Worm (Caenorhabditis elegans) whole organism, L4 larva: ENCODE data around the gene T05B4.10.

Experiments used
- D1046.2 ChIP-seq: fragments of 200-800 bp; sonication (Bioruptor generic); IDR thresholded peaks from 2 replicates; pipeline ENCODE4 v1.3.6; 2022; ENCODE audit warnings: missing genetic modification characterization, missing compliant biosample characterization
- F44E2.7 ChIP-seq: fragments of 200-800 bp; sonication (Bioruptor generic); IDR thresholded peaks from 2 replicates; pipeline ENCODE4 v2.1.2; 2022; ENCODE audit warnings: missing genetic modification characterization, missing compliant biosample characterization
- F49E8.2 ChIP-seq: sonication (generic microtip); optimal IDR thresholded peaks from 2 replicates; lab custom pipeline; 2016; ENCODE audit warnings: missing compliant biosample characterization, mild to moderate bottlenecking, missing genetic modification characterization, borderline replicate concordance
- Y5F2A.4 ChIP-seq: fragments of 200-800 bp; sonication (Bioruptor generic); optimal IDR thresholded peaks from 2 replicates; lab custom pipeline; 2018; ENCODE audit warnings: mild to moderate bottlenecking, missing genetic modification characterization, missing compliant biosample characterization
- aha-1 ChIP-seq: fragments of 150-350 bp; peaks from one replicate; lab custom pipeline; 2014; ENCODE audit warnings: missing biosample characterization, missing genetic modification characterization
- attf-4 ChIP-seq: sonication (generic microtip); optimal IDR thresholded peaks from 3 replicates; lab custom pipeline; 2017; ENCODE audit warnings: missing biosample characterization, missing genetic modification characterization
- ceh-32 ChIP-seq: sonication (generic microtip); optimal IDR thresholded peaks from 2 replicates; lab custom pipeline; 2016; ENCODE audit warnings: mild to moderate bottlenecking, missing genetic modification characterization, missing compliant biosample characterization; ENCODE audit not compliant: poor library complexity
- ceh-62 ChIP-seq: sonication (generic microtip); optimal IDR thresholded peaks from 2 replicates; lab custom pipeline; 2017; ENCODE audit warnings: missing biosample characterization, missing genetic modification characterization
- ces-1 ChIP-seq: fragments of 150-350 bp; sonication (generic microtip); optimal IDR thresholded peaks from 4 replicates; lab custom pipeline; 2014; ENCODE audit warnings: missing biosample characterization, missing genetic modification reagents, missing genetic modification characterization
- daf-16 ChIP-seq, 3 experiments: sonication (generic microtip); optimal IDR thresholded peaks; 2 replicates each; lab custom pipeline; 2016 to 2017; ENCODE audit warnings: missing genetic modification characterization in 3 of 3, missing genetic modification reagents in 3 of 3, mild to moderate bottlenecking in 2 of 3, missing compliant biosample characterization in 2 of 3, missing biosample characterization in 1 of 3, moderate library complexity in 1 of 3
- daf-19 ChIP-seq: fragments of 200-800 bp; sonication (Bioruptor generic); conservative IDR thresholded peaks from 2 replicates; pipeline ENCODE4 v1.3.6; 2022; ENCODE audit warnings: missing genetic modification characterization, missing compliant biosample characterization
- dmd-9 ChIP-seq: fragments of 200-800 bp; sonication (Bioruptor generic); IDR thresholded peaks from 2 replicates; pipeline ENCODE4 v1.3.6; 2022; ENCODE audit warnings: missing genetic modification reagents, missing genetic modification characterization, missing compliant biosample characterization
- dpl-1 ChIP-seq: fragments of 150-350 bp; optimal IDR thresholded peaks from 2 replicates; lab custom pipeline; 2014; ENCODE audit warnings: missing biosample characterization, missing genetic modification reagents, missing genetic modification characterization
- duxl-1 ChIP-seq: sonication (generic microtip); optimal IDR thresholded peaks from 2 replicates; lab custom pipeline; 2016; ENCODE audit warnings: mild to moderate bottlenecking, missing genetic modification characterization, moderate library complexity, missing compliant biosample characterization; ENCODE audit not compliant: poor library complexity
- egl-27 ChIP-seq: sonication (generic microtip); optimal IDR thresholded peaks from 3 replicates; lab custom pipeline; 2017; ENCODE audit warnings: missing biosample characterization, missing genetic modification reagents, missing genetic modification characterization
- egl-43 ChIP-seq: fragments of 200-800 bp; sonication (Bioruptor generic); IDR thresholded peaks from 2 replicates; pipeline ENCODE4 v1.3.6; 2022; ENCODE audit warnings: missing genetic modification reagents, missing genetic modification characterization, missing compliant biosample characterization
- fkh-10 ChIP-seq: fragments of 150-350 bp; optimal IDR thresholded peaks from 2 replicates; lab custom pipeline; 2014; ENCODE audit warnings: missing biosample characterization, missing genetic modification reagents, missing genetic modification characterization
- fos-1 ChIP-seq: fragments of 150-350 bp; optimal IDR thresholded peaks from 2 replicates; lab custom pipeline; 2014; ENCODE audit warnings: missing biosample characterization, missing genetic modification characterization
- hlh-11 ChIP-seq: fragments of 200-800 bp; sonication (Bioruptor generic); optimal IDR thresholded peaks from 2 replicates; lab custom pipeline; 2018; ENCODE audit warnings: mild to moderate bottlenecking, missing genetic modification characterization, missing compliant biosample characterization
- hlh-30 ChIP-seq: sonication (generic microtip); optimal IDR thresholded peaks from 2 replicates; lab custom pipeline; 2017; ENCODE audit warnings: antibody characterized with exemption, mild to moderate bottlenecking, missing genetic modification characterization, missing compliant biosample characterization; ENCODE audit not compliant: insufficient read depth
- madf-9 ChIP-seq: fragments of 200-800 bp; sonication (Bioruptor generic); conservative IDR thresholded peaks from 2 replicates; pipeline ENCODE4 v1.3.6; 2022; ENCODE audit warnings: missing genetic modification reagents, missing genetic modification characterization, missing compliant biosample characterization
- mxl-2 ChIP-seq: fragments of 200-800 bp; sonication (Bioruptor generic); conservative IDR thresholded peaks from 2 replicates; pipeline ENCODE4 v1.3.6; 2022; ENCODE audit warnings: missing genetic modification reagents, missing genetic modification characterization, missing compliant biosample characterization
- mxl-3 ChIP-seq: fragments of 200-800 bp; sonication (Bioruptor generic); optimal IDR thresholded peaks from 2 replicates; lab custom pipeline; 2018; ENCODE audit warnings: mild to moderate bottlenecking, missing genetic modification characterization, missing compliant biosample characterization
- nhr-11 ChIP-seq: fragments of 150-350 bp; optimal IDR thresholded peaks from 2 replicates; lab custom pipeline; 2014; ENCODE audit warnings: missing biosample characterization, missing genetic modification characterization
- nhr-25 ChIP-seq: sonication (generic microtip); optimal IDR thresholded peaks from 2 replicates; lab custom pipeline; 2017; ENCODE audit warnings: missing genetic modification characterization, mild to moderate bottlenecking, missing compliant biosample characterization, antibody characterized with exemption, moderate library complexity, borderline replicate concordance; ENCODE audit not compliant: insufficient read depth
- nhr-28 ChIP-seq: fragments of 150-350 bp; optimal IDR thresholded peaks from 2 replicates; lab custom pipeline; 2014; ENCODE audit warnings: missing biosample characterization, missing genetic modification characterization
- nhr-41 ChIP-seq: fragments of 200-800 bp; sonication (Bioruptor generic); IDR thresholded peaks from 2 replicates; pipeline ENCODE4 v1.3.6; 2022; ENCODE audit warnings: missing genetic modification reagents, missing genetic modification characterization, missing compliant biosample characterization
- nhr-77 ChIP-seq: fragments of 150-350 bp; optimal IDR thresholded peaks from 2 replicates; lab custom pipeline; 2014; ENCODE audit warnings: missing biosample characterization, missing genetic modification characterization
- pha-4 ChIP-seq, 2 experiments: fragments of 150-350 bp in 1 of 2; fragments of 200-800 bp in 1 of 2; sonication (Bioruptor generic) in 1 of 2; IDR thresholded peaks in 1 of 2; optimal IDR thresholded peaks in 1 of 2; 2 replicates each; pipeline versions ENCODE4 v1.3.6 to Lab custom; 2014 to 2022; ENCODE audit warnings: missing genetic modification characterization in 2 of 2, missing genetic modification reagents in 2 of 2, missing biosample characterization in 1 of 2, missing compliant biosample characterization in 1 of 2
- set-16 ChIP-seq: fragments of 200-800 bp; sonication (Bioruptor generic); IDR thresholded peaks from 2 replicates; pipeline ENCODE4 v1.3.6; 2022; ENCODE audit warnings: missing genetic modification reagents, missing genetic modification characterization, missing compliant biosample characterization
- unc-130 ChIP-seq: sonication (generic microtip); optimal IDR thresholded peaks from 2 replicates; lab custom pipeline; 2016; ENCODE audit warnings: missing genetic modification reagents, missing genetic modification characterization, missing compliant biosample characterization
- unc-62 ChIP-seq, 3 experiments: fragments of 150-350 bp in 1 of 3; sonication (generic microtip); optimal IDR thresholded peaks in 2 of 3; peaks in 1 of 3; 1 replicate in 1 of 3; 2 replicates in 2 of 3; lab custom pipeline; 2014 to 2017; ENCODE audit warnings: missing biosample characterization in 3 of 3, missing genetic modification characterization in 3 of 3, missing genetic modification reagents in 3 of 3, missing genotype in 1 of 3
- zip-2 ChIP-seq: fragments of 150-350 bp; optimal IDR thresholded peaks from 2 replicates; lab custom pipeline; 2014; ENCODE audit warnings: missing biosample characterization, missing genetic modification characterization
- ztf-11 ChIP-seq: fragments of 150-350 bp; optimal IDR thresholded peaks from 2 replicates; lab custom pipeline; 2014; ENCODE audit warnings: missing biosample characterization, missing genetic modification characterization

T05B4.10 gene

DNA sequence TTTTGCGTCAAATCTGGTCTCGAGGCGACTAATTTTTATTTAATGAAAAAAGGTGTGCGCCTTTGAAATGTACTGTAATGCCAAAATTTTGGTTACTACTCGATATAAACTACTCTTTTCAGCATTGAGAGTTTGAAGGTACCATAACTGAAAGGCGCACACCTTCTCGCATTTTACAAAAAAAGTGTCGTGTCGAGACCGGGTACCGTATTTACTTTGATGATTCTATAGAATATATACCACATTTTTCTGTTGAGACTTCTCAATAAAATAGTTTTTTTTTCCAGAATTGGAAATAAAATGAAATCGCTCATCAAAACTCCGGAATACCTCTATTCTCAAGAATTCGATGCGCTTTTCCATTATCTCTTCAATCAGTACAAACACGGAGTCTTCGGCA is 42.4 kb upstream of the T05B4.10 start, which contains the start of gene Y45G5AM.4:
TSS of gene Y45G5AM.4 (plus strand) at position 301 of the 400 bp plus-strand sequence.
- TF ChIP-seq unc-130 (GFP tag; lab: Kevin White, UChicago) (no peak), dmd-9 (no peak), set-16 (GFP tag; lab: Robert Waterston, UW) (no peak), ztf-11 (tag; lab: Kevin White, UChicago) (no peak), nhr-25 (tag; lab: Kevin White, UChicago) (no peak), fos-1 (tag; lab: Kevin White, UChicago) (no peak), dpl-1 (no peak), egl-43 (GFP tag; lab: Robert Waterston, UW) (no peak), pha-4 (GFP tag; IDR thresholded peaks at IDR 0.05; lab: Robert Waterston, UW) (no peak), pha-4 (tag; optimal IDR thresholded peaks at IDR 0.05; lab: Kevin White, UChicago) (no peak), madf-9 (GFP tag; lab: Robert Waterston, UW) (no peak), nhr-77 (tag; lab: Kevin White, UChicago) (no peak), hlh-30 (tag; lab: Kevin White, UChicago) (no peak), fkh-10 (GFP tag; lab: Kevin White, UChicago) (no peak), F44E2.7 (GFP tag; lab: Robert Waterston, UW) (no peak), Y5F2A.4 (no peak), F49E8.2 (tag; lab: Kevin White, UChicago) (no peak), zip-2 (tag; lab: Kevin White, UChicago) (no peak)

DNA sequence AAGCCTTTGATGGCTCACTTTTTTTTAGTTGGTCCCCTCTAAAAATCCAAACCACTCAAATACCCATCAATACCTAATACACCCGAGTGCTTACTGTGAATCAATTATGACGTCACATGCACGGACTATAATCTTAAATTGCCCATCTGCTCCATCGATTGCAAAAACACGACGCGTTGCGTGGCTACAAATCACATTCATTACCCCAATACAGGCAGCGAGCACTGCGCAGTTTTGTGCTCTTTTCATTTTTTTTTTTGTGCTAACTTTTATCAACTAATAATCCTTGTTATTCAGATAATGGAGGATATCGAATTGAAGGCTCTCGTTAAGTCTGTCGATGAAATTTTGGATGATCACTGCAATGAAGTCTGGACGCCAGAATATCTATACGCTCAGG is 39.6 kb upstream of the T05B4.10 start, which contains the start of gene Y45G5AM.5:
TSS of gene Y45G5AM.5 (plus strand) at position 301 of the 400 bp plus-strand sequence.
- TF ChIP-seq unc-62 (GFP tag; optimal IDR thresholded peaks at IDR 0.05 in 1 of 2; lab: Kevin White, UChicago) (peak in 1 of 2 experiments; percentile 27), unc-62 (tag; optimal IDR thresholded peaks at IDR 0.05; lab: Kevin White, UChicago) (no peak), attf-4 (tag; lab: Kevin White, UChicago) (no peak)

DNA sequence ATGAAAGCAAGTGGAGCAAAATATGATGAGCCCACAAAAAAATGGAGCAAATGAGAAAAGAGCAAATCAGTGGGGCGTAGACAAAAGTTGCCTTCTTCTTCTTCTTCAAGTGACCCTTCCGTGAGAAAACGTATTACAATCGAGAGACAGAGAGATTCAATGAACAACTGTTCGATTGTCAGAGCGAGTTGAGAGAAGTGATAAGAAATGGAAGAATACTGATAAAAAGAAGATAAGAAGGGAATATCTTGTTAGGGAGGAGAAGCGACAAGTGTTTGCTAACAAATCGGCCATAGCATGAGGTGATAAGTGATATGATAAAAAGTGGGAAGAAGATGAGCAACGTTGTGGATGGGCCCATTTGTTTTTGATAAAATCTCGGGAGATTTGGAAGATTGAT is 36.8 kb upstream of the T05B4.10 start:
- TF ChIP-seq ceh-32 = no peak
- peak in 1 of 2 experiments; percentile 72 for TF ChIP-seq unc-62 (GFP tag; optimal IDR thresholded peaks at IDR 0.05 in 1 of 2; lab: Kevin White, UChicago)
- TF ChIP-seq unc-62 (tag; optimal IDR thresholded peaks at IDR 0.05; lab: Kevin White, UChicago) = no peak
- TF ChIP-seq nhr-28 (tag; lab: Kevin White, UChicago) = peak; percentile 32
- no peak for TF ChIP-seq aha-1 (tag; lab: Kevin White, UChicago)
- TF ChIP-seq ceh-62 (tag; lab: Kevin White, UChicago) = no peak
- peak; percentile 13 for TF ChIP-seq mxl-3
- TF ChIP-seq D1046.2 (GFP tag; lab: Robert Waterston, UW) = no peak
- no peak for TF ChIP-seq hlh-30 (tag; lab: Kevin White, UChicago)
- TF ChIP-seq egl-27 (tag; lab: Kevin White, UChicago) = no peak
- TF ChIP-seq nhr-11 (tag; lab: Kevin White, UChicago) = peak; percentile 20
- peak; percentile 46 for TF ChIP-seq hlh-11 (tag; lab: Kevin White, UChicago)
- TF ChIP-seq duxl-1 (tag; lab: Kevin White, UChicago) = no peak
- TF ChIP-seq daf-16 (GFP tag; optimal IDR thresholded peaks at IDR 0.05; lab: Kevin White, UChicago) = peak in 1 of 2 experiments; percentile 40
- TF ChIP-seq daf-16 (tag; optimal IDR thresholded peaks at IDR 0.05; lab: Kevin White, UChicago) = no peak
- TF ChIP-seq fos-1 (tag; lab: Kevin White, UChicago) = no peak
- no peak for TF ChIP-seq daf-19 (GFP tag; lab: Robert Waterston, UW)
- TF ChIP-seq mxl-2 (GFP tag; lab: Robert Waterston, UW) = no peak
- TF ChIP-seq ces-1 (GFP tag; lab: Kevin White, UChicago) = no peak
- no peak for TF ChIP-seq nhr-41 (GFP tag; lab: Robert Waterston, UW)
